Worm (Caenorhabditis elegans) whole organism, L3 larva: Measurements from ENCODE around the gene R151.8.
A peak's percentile ranks its signal among the peaks of the same experiment; 100 is the strongest.

Experiments used
- R02D3.7 ChIP-seq: fragments of 150-350 bp; optimal IDR thresholded peaks from 2 replicates; lab custom pipeline; 2014; ENCODE audit warnings: missing biosample characterization, missing genetic modification characterization
- aly-2 ChIP-seq: fragments of 150-350 bp; optimal IDR thresholded peaks from 2 replicates; lab custom pipeline; 2014; ENCODE audit warnings: missing biosample characterization, missing genetic modification characterization
- ceh-28 ChIP-seq: fragments of 150-350 bp; optimal IDR thresholded peaks from 2 replicates; lab custom pipeline; 2014; ENCODE audit warnings: missing biosample characterization, missing genetic modification reagents, missing genetic modification characterization
- ceh-9 ChIP-seq: sonication (generic microtip); optimal IDR thresholded peaks from 2 replicates; lab custom pipeline; 2018; ENCODE audit warnings: missing biosample characterization, missing genetic modification characterization
- elt-1 ChIP-seq: fragments of 150-350 bp; optimal IDR thresholded peaks from 2 replicates; lab custom pipeline; 2014; ENCODE audit warnings: missing biosample characterization, missing genetic modification characterization
- elt-2 ChIP-seq: sonication (generic microtip); optimal IDR thresholded peaks from 2 replicates; lab custom pipeline; 2016; ENCODE audit warnings: missing genetic modification reagents, mild to moderate bottlenecking, missing genetic modification characterization, missing compliant biosample characterization
- elt-3 ChIP-seq, 3 experiments: fragments of 150-350 bp in 1 of 3; sonication (generic microtip) in 2 of 3; optimal IDR thresholded peaks; 2 replicates in 2 of 3; 4 replicates in 1 of 3; lab custom pipeline; 2014 to 2017; ENCODE audit warnings: missing biosample characterization in 3 of 3, missing genetic modification characterization in 3 of 3
- fos-1 ChIP-seq: fragments of 150-350 bp; optimal IDR thresholded peaks from 2 replicates; lab custom pipeline; 2014; ENCODE audit warnings: missing biosample characterization, missing genetic modification characterization
- hmg-11 ChIP-seq: sonication (generic microtip); optimal IDR thresholded peaks from 2 replicates; lab custom pipeline; 2016; ENCODE audit warnings: missing genetic modification characterization, missing compliant biosample characterization
- lsy-12 ChIP-seq: sonication (generic microtip); optimal IDR thresholded peaks from 2 replicates; lab custom pipeline; 2016; ENCODE audit warnings: mild to moderate bottlenecking, missing genetic modification characterization, missing compliant biosample characterization
- mdl-1 ChIP-seq: fragments of 150-350 bp; optimal IDR thresholded peaks from 2 replicates; lab custom pipeline; 2014; ENCODE audit warnings: missing biosample characterization, missing genetic modification characterization
- mml-1 ChIP-seq: fragments of 150-350 bp; sonication (generic microtip); optimal IDR thresholded peaks from 3 replicates; lab custom pipeline; 2014; ENCODE audit warnings: missing biosample characterization, missing genetic modification characterization
- nhr-11 ChIP-seq: fragments of 150-350 bp; optimal IDR thresholded peaks from 2 replicates; lab custom pipeline; 2014; ENCODE audit warnings: missing biosample characterization, missing genetic modification characterization
- nhr-25 ChIP-seq: sonication (generic microtip); optimal IDR thresholded peaks from 2 replicates; lab custom pipeline; 2017; ENCODE audit warnings: missing biosample characterization, missing genetic modification characterization
- nhr-43 ChIP-seq: sonication (generic microtip); optimal IDR thresholded peaks from 2 replicates; lab custom pipeline; 2016; ENCODE audit warnings: mild to moderate bottlenecking, missing genetic modification characterization, missing compliant biosample characterization; ENCODE audit not compliant: poor library complexity, severe bottlenecking
- nhr-76 ChIP-seq: fragments of 150-350 bp; sonication (generic microtip); optimal IDR thresholded peaks from 5 replicates; lab custom pipeline; 2014; ENCODE audit warnings: missing biosample characterization, missing genetic modification characterization
- nhr-77 ChIP-seq: fragments of 150-350 bp; optimal IDR thresholded peaks from 2 replicates; lab custom pipeline; 2014; ENCODE audit warnings: missing biosample characterization, missing genetic modification characterization
- sea-2 ChIP-seq: fragments of 150-350 bp; sonication (generic microtip); optimal IDR thresholded peaks from 4 replicates; lab custom pipeline; 2014; ENCODE audit warnings: missing biosample characterization, missing genetic modification reagents, missing genetic modification characterization
- unc-39 ChIP-seq: sonication (generic microtip); optimal IDR thresholded peaks from 4 replicates; lab custom pipeline; 2017; ENCODE audit warnings: missing biosample characterization, missing genetic modification characterization

The R151.8 gene

DNA sequence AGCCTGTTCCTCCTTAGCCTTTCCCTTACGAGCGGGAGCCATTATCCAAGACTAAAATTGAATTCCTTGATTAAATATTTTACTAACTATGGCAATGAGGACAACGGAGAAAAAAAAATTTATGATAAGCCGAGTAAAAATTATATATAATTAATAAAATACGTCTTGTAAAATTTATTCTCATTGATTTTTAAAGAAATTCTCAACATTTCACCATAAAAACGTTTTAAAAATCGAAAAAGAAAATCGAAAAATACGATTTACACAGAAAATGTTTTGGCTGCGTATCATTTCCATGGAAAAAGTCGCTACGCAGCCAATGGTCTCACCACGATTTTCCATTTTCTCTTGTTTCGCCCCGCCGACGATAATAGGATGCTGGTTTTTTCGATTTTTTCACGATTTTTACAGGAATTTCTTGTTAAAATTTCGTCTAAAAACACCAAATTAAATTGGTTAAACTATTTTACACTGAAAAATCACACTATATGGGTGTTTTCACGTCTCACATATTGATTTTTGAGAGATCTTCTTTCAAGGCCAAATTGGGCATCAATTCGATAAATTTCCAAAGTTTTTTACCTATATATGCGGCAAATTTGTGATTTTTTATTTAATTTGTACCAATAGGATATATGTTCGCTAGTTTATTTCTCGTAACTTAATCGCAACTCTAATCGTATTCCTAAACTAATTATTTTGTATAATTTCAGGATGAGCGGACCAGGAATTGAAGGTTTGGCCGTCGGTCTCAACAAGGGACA lies 49.9 kb downstream of the R151.8 start, which contains the start of the genes rps-14 and rpl-36 (continued):
- TF ChIP-seq elt-3 (tag; optimal IDR thresholded peaks at IDR 0.05; lab: Kevin White, UChicago), result no peak
- TF ChIP-seq hmg-11, result peak; percentile 67

DNA sequence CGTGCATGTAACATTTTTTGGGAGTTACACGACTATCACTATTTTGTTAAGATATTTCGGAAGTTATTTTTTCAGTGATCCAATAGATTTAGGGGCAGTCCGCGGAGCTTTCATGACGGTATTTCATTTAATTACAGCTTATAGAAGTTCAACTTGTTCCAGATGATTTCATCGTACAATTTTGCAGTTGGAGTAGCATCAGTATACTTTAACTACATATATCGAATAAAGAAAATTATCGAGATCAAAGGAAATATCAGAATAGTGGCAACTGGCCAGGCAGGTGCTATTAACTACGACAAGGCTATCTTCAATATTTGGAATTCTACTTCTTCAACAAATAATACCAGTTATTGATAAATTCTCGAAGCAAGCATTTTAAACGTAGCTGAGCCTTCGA lies 51.1 kb downstream of the R151.8 start:
- no peak for TF ChIP-seq nhr-43 (tag; lab: Kevin White, UChicago)
- TF ChIP-seq nhr-11 (tag; lab: Kevin White, UChicago), result no peak
- no peak for TF ChIP-seq ceh-9 (tag; lab: Kevin White, UChicago)
- no peak for TF ChIP-seq lsy-12
- TF ChIP-seq fos-1 (tag; lab: Kevin White, UChicago), result no peak
- TF ChIP-seq aly-2 (tag; lab: Kevin White, UChicago), result no peak
- no peak for TF ChIP-seq R02D3.7 (tag; lab: Kevin White, UChicago)
- TF ChIP-seq elt-2 (tag; lab: Kevin White, UChicago), result no peak
- no peak for TF ChIP-seq elt-1
- no peak for TF ChIP-seq unc-39
- TF ChIP-seq sea-2 (GFP tag; lab: Kevin White, UChicago), result no peak
- no peak for TF ChIP-seq mml-1 (tag; lab: Kevin White, UChicago)
- TF ChIP-seq nhr-76 (tag; lab: Kevin White, UChicago), result no peak
- no peak for TF ChIP-seq nhr-77
- TF ChIP-seq nhr-25 (tag; lab: Kevin White, UChicago), result no peak
- TF ChIP-seq mdl-1, result no peak
- no peak for TF ChIP-seq ceh-28 (tag; lab: Kevin White, UChicago)
